Fruit fly (Drosophila melanogaster) whole organism, embryonic: ENCODE data around the gene Sar1.
A peak's percentile ranks its signal among the peaks of the same experiment; 100 is the strongest.

Experiments used
- BEAF-32 ChIP-seq: fragments of 200-800 bp; sonication (Bioruptor generic); optimal IDR thresholded peaks from 3 replicates; lab custom pipeline; 2017; ENCODE audit warnings: missing biosample characterization, missing genetic modification characterization, mild to moderate bottlenecking, moderate library complexity, missing genetic modification reagents
- CG10209 ChIP-seq: fragments of 200-800 bp; sonication (Bioruptor generic); optimal IDR thresholded peaks from 3 replicates; lab custom pipeline; 2017; ENCODE audit warnings: missing biosample characterization, mild to moderate bottlenecking, missing genetic modification characterization, missing genetic modification reagents
- CG10366 ChIP-seq: fragments of 200-800 bp; sonication (Bioruptor generic); IDR thresholded peaks from 2 replicates; pipeline ENCODE4 v1.3.6; 2022; ENCODE audit warnings: missing biosample characterization, missing genetic modification characterization
- CG11723 ChIP-seq: fragments of 200-800 bp; sonication (Bioruptor generic); optimal IDR thresholded peaks from 2 replicates; lab custom pipeline; 2017; ENCODE audit warnings: missing biosample characterization, mild to moderate bottlenecking, missing genetic modification characterization
- CG12391 ChIP-seq: fragments of 200-800 bp; sonication (Bioruptor generic); optimal IDR thresholded peaks from 3 replicates; lab custom pipeline; 2018; ENCODE audit warnings: missing biosample characterization, mild to moderate bottlenecking, missing genetic modification characterization, moderate library complexity
- CG1603 ChIP-seq: fragments of 200-800 bp; sonication (Bioruptor generic); optimal IDR thresholded peaks from 2 replicates; lab custom pipeline; 2019; ENCODE audit warnings: missing biosample characterization, mild to moderate bottlenecking, missing genetic modification characterization, moderate library complexity
- CG16863 ChIP-seq: fragments of 200-800 bp; sonication (Bioruptor generic); optimal IDR thresholded peaks from 3 replicates; lab custom pipeline; 2016; ENCODE audit warnings: missing biosample characterization, missing genetic modification characterization
- CG17385 ChIP-seq: fragments of 200-800 bp; sonication (Bioruptor generic); optimal IDR thresholded peaks from 3 replicates; lab custom pipeline; 2018; ENCODE audit warnings: missing biosample characterization, mild to moderate bottlenecking, missing genetic modification characterization
- CG18262 ChIP-seq: fragments of 200-800 bp; optimal IDR thresholded peaks from 3 replicates; lab custom pipeline; 2019; ENCODE audit warnings: missing biosample characterization, mild to moderate bottlenecking, missing genetic modification characterization, moderate library complexity
- CG1832 ChIP-seq: fragments of 200-800 bp; sonication (Bioruptor generic); optimal IDR thresholded peaks from 2 replicates; lab custom pipeline; 2017; ENCODE audit warnings: missing biosample characterization, mild to moderate bottlenecking, missing genetic modification characterization, inconsistent platforms
- CG2120 ChIP-seq: fragments of 200-800 bp; sonication (Bioruptor generic); optimal IDR thresholded peaks from 3 replicates; lab custom pipeline; 2016; ENCODE audit warnings: missing biosample characterization, missing genetic modification characterization
- CG3838 ChIP-seq: fragments of 200-800 bp; sonication (Bioruptor generic); optimal IDR thresholded peaks from 3 replicates; lab custom pipeline; 2016; ENCODE audit warnings: missing biosample characterization, missing genetic modification characterization
- CG4282 ChIP-seq: fragments of 200-800 bp; sonication (Bioruptor generic); optimal IDR thresholded peaks from 2 replicates; lab custom pipeline; 2016; ENCODE audit warnings: missing biosample characterization, missing genetic modification characterization
- CG4360 ChIP-seq: fragments of 200-800 bp; sonication (Bioruptor generic); IDR thresholded peaks from 2 replicates; pipeline ENCODE4 v1.3.6; 2022; ENCODE audit warnings: missing biosample characterization, missing genetic modification characterization
- CG4404 ChIP-seq: fragments of 200-800 bp; sonication (Bioruptor generic); IDR thresholded peaks from 2 replicates; pipeline ENCODE4 v1.3.6; 2022; ENCODE audit warnings: missing biosample characterization, missing genetic modification characterization
- CG4424 ChIP-seq: fragments of 200-800 bp; sonication (Bioruptor generic); optimal IDR thresholded peaks from 3 replicates; lab custom pipeline; 2016; ENCODE audit warnings: missing biosample characterization, missing genetic modification characterization
- CG4707 ChIP-seq: fragments of 200-800 bp; sonication (Bioruptor generic); optimal IDR thresholded peaks from 2 replicates; lab custom pipeline; 2018; ENCODE audit warnings: missing biosample characterization, mild to moderate bottlenecking, missing genetic modification characterization, moderate library complexity
- CG8089 ChIP-seq: fragments of 200-800 bp; sonication (Bioruptor generic); optimal IDR thresholded peaks from 3 replicates; lab custom pipeline; 2016; ENCODE audit warnings: missing biosample characterization, missing genetic modification characterization
- Camta ChIP-seq: fragments of 200-800 bp; sonication (Bioruptor generic); optimal IDR thresholded peaks from 2 replicates; lab custom pipeline; 2016; ENCODE audit warnings: missing biosample characterization, missing genetic modification characterization
- Chrac-16 ChIP-seq: fragments of 200-800 bp; sonication (Bioruptor generic); optimal IDR thresholded peaks from 3 replicates; lab custom pipeline; 2016; ENCODE audit warnings: missing biosample characterization, missing genetic modification characterization
- Dad ChIP-seq: fragments of 200-800 bp; sonication (Bioruptor generic); optimal IDR thresholded peaks from 3 replicates; lab custom pipeline; 2016; ENCODE audit warnings: missing biosample characterization, missing genetic modification characterization
- Dfd ChIP-seq, 2 experiments: fragments of >200 bp; optimal IDR thresholded peaks; 2 replicates each; lab custom pipeline; 2017; ENCODE audit warnings: missing biosample characterization in 2 of 2, missing genetic modification characterization in 2 of 2
- GATAe ChIP-seq: fragments of 200-800 bp; sonication (Bioruptor generic); conservative IDR thresholded peaks from 2 replicates; pipeline ENCODE4 v1.3.6; 2022; ENCODE audit warnings: missing biosample characterization, missing genetic modification characterization
- H15 ChIP-seq: fragments of 200-800 bp; sonication (Bioruptor generic); IDR thresholded peaks from 3 replicates; pipeline ENCODE4 v1.3.6; 2022; ENCODE audit warnings: missing biosample characterization, missing genetic modification characterization
- H2.0 ChIP-seq: fragments of 200-800 bp; sonication (Bioruptor generic); IDR thresholded peaks from 2 replicates; pipeline ENCODE4 v1.3.6; 2022; ENCODE audit warnings: missing biosample characterization, missing genetic modification characterization
- HmgZ ChIP-seq: fragments of 200-800 bp; sonication (Bioruptor generic); optimal IDR thresholded peaks from 2 replicates; lab custom pipeline; 2018; ENCODE audit warnings: missing biosample characterization, mild to moderate bottlenecking, missing genetic modification characterization
- Hr78 ChIP-seq, 2 experiments: fragments of 200-800 bp in 1 of 2; fragments of >200 bp in 1 of 2; sonication (Bioruptor generic) in 1 of 2; optimal IDR thresholded peaks; 2 replicates each; lab custom pipeline; 2017 to 2019; ENCODE audit warnings: missing biosample characterization in 2 of 2, missing genetic modification characterization in 2 of 2, mild to moderate bottlenecking in 1 of 2, moderate library complexity in 1 of 2
- Max ChIP-seq: fragments of 200-800 bp; sonication (Bioruptor generic); optimal IDR thresholded peaks from 2 replicates; lab custom pipeline; 2016; ENCODE audit warnings: missing biosample characterization, mild to moderate bottlenecking, missing genetic modification characterization
- Optix ChIP-seq: fragments of 200-800 bp; sonication (Bioruptor generic); IDR thresholded peaks from 3 replicates; pipeline ENCODE4 v1.3.6; 2022; ENCODE audit warnings: missing biosample characterization, missing genetic modification characterization
- Stat92E ChIP-seq, 3 experiments: fragments of >200 bp in 2 of 3; fragments of 200-800 bp in 1 of 3; sonication (Bioruptor generic) in 1 of 3; optimal IDR thresholded peaks; 2 replicates each; lab custom pipeline; 2017 to 2019; ENCODE audit warnings: missing biosample characterization in 3 of 3, missing genetic modification characterization in 3 of 3, mild to moderate bottlenecking in 1 of 3, moderate library complexity in 1 of 3
- Trl ChIP-seq, 3 experiments: fragments of >200 bp in 2 of 3; fragments of 200-800 bp in 1 of 3; sonication (Bioruptor generic) in 1 of 3; optimal IDR thresholded peaks; 2 replicates in 1 of 3; 3 replicates in 2 of 3; lab custom pipeline; 2016 to 2017; ENCODE audit warnings: missing biosample characterization in 1 of 3, missing genetic modification characterization in 1 of 3
- ac ChIP-seq: fragments of 200-800 bp; sonication (Bioruptor generic); optimal IDR thresholded peaks from 3 replicates; lab custom pipeline; 2017; ENCODE audit warnings: missing biosample characterization, mild to moderate bottlenecking, missing genetic modification characterization
- ase ChIP-seq: fragments of 200-800 bp; sonication (Bioruptor generic); IDR thresholded peaks from 3 replicates; pipeline ENCODE4 v1.3.6; 2022; ENCODE audit warnings: missing biosample characterization, missing genetic modification characterization
- ash1 ChIP-seq: fragments of 200-800 bp; sonication (Bioruptor generic); optimal IDR thresholded peaks from 2 replicates; lab custom pipeline; 2018; ENCODE audit warnings: missing biosample characterization, mild to moderate bottlenecking, missing genetic modification characterization
- danr ChIP-seq: fragments of 200-800 bp; sonication (Bioruptor generic); IDR thresholded peaks from 2 replicates; pipeline ENCODE4 v1.3.6; 2022; ENCODE audit warnings: missing biosample characterization, missing genetic modification characterization
- disco-r ChIP-seq: fragments of 200-800 bp; sonication (Bioruptor generic); optimal IDR thresholded peaks from 2 replicates; lab custom pipeline; 2016; ENCODE audit warnings: missing biosample characterization, missing genetic modification characterization
- dmrt11E ChIP-seq: fragments of 200-800 bp; sonication (Bioruptor generic); optimal IDR thresholded peaks from 3 replicates; lab custom pipeline; 2018; ENCODE audit warnings: missing biosample characterization, mild to moderate bottlenecking, missing genetic modification characterization, moderate library complexity
- gcm ChIP-seq: fragments of 200-800 bp; sonication (Bioruptor generic); optimal IDR thresholded peaks from 2 replicates; lab custom pipeline; 2019; ENCODE audit warnings: missing biosample characterization, mild to moderate bottlenecking, missing genetic modification characterization, moderate library complexity
- gt ChIP-seq: fragments of 200-800 bp; sonication (Bioruptor generic); IDR thresholded peaks from 2 replicates; pipeline ENCODE4 v1.3.6; 2022; ENCODE audit warnings: missing biosample characterization, missing genetic modification characterization
- jigr1 ChIP-seq: fragments of 200-800 bp; sonication (Bioruptor generic); IDR thresholded peaks from 3 replicates; pipeline ENCODE4 v1.3.6; 2022; ENCODE audit warnings: missing biosample characterization, missing genetic modification characterization
- p53 ChIP-seq: fragments of 200-800 bp; sonication (Bioruptor generic); optimal IDR thresholded peaks from 2 replicates; lab custom pipeline; 2016; ENCODE audit warnings: missing biosample characterization, missing genetic modification characterization
- pfk ChIP-seq: fragments of 200-800 bp; sonication (Bioruptor generic); optimal IDR thresholded peaks from 2 replicates; lab custom pipeline; 2018; ENCODE audit warnings: missing biosample characterization, mild to moderate bottlenecking, missing genetic modification characterization, moderate library complexity
- phol ChIP-seq: fragments of 200-800 bp; sonication (Bioruptor generic); optimal IDR thresholded peaks from 3 replicates; lab custom pipeline; 2018; ENCODE audit warnings: missing biosample characterization, mild to moderate bottlenecking, missing genetic modification characterization, moderate library complexity
- pros ChIP-seq: fragments of 200-800 bp; sonication (Bioruptor generic); optimal IDR thresholded peaks from 3 replicates; lab custom pipeline; 2019; ENCODE audit warnings: missing biosample characterization, mild to moderate bottlenecking, missing genetic modification characterization, moderate library complexity
- pum ChIP-seq: fragments of 200-800 bp; sonication (Bioruptor generic); optimal IDR thresholded peaks from 2 replicates; lab custom pipeline; 2016; ENCODE audit warnings: missing biosample characterization, missing genetic modification characterization
- repo ChIP-seq: fragments of 200-800 bp; sonication (Bioruptor generic); optimal IDR thresholded peaks from 2 replicates; lab custom pipeline; 2016; ENCODE audit warnings: missing biosample characterization, missing genetic modification characterization
- salm ChIP-seq: fragments of 200-800 bp; sonication (Bioruptor generic); optimal IDR thresholded peaks from 2 replicates; lab custom pipeline; 2018; ENCODE audit warnings: missing biosample characterization, mild to moderate bottlenecking, missing genetic modification characterization
- toy ChIP-seq: fragments of 200-800 bp; sonication (Bioruptor generic); IDR thresholded peaks from 2 replicates; pipeline ENCODE4 v1.3.6; 2022; ENCODE audit warnings: missing biosample characterization, missing genetic modification characterization
- usp ChIP-seq: fragments of >200 bp; optimal IDR thresholded peaks from 2 replicates; lab custom pipeline; 2017; ENCODE audit warnings: missing biosample characterization, missing genetic modification characterization
- zen ChIP-seq: fragments of 200-800 bp; sonication (Bioruptor generic); optimal IDR thresholded peaks from 3 replicates; lab custom pipeline; 2018; ENCODE audit warnings: missing biosample characterization, mild to moderate bottlenecking, missing genetic modification characterization, moderate library complexity

The Sar1 gene

dm6 chr3R:22368777-22369214 lies 12.3 kb downstream of the Sar1 start (continued):
- TF ChIP-seq CG18262 (tag; lab: Kevin White, UChicago) (peak; percentile 57), usp (no peak), CG4707 (no peak), CG4282 (GFP tag; lab: Kevin White, UChicago) (no peak), Chrac-16 (GFP tag; lab: Kevin White, UChicago) (peak; percentile 14), Optix (GFP tag; lab: Robert Waterston, UW) (peak; percentile 63; the same call in 1 of the 3 replicates), jigr1 (peak; percentile 60; the same call in 1 of the 3 replicates), gcm (no peak), dmrt11E (peak; percentile 13), CG11723 (no peak), gt (GFP tag; lab: Robert Waterston, UW) (0 out of 2 replicates have a peak, but pooled peaks have one; percentile 39), CG16863 (no peak), H2.0 (GFP tag; lab: Robert Waterston, UW) (peak; percentile 83), toy (GFP tag; lab: Robert Waterston, UW) (0 out of 2 replicates have a peak, but pooled peaks have one; percentile 51), CG4404 (GFP tag; lab: Robert Waterston, UW) (no peak; the same call in none of the 2 replicates), zen (tag; lab: Kevin White, UChicago) (no peak), Dad (no peak), CG3838 (GFP tag; lab: Kevin White, UChicago) (no peak), CG2120 (GFP tag; lab: Kevin White, UChicago) (peak; percentile 79), Stat92E (GFP tag; optimal IDR thresholded peaks at IDR 0.05; lab: Kevin White, UChicago) (no peak), GATAe (GFP tag; lab: Robert Waterston, UW) (peak; percentile 13; the same call in 1 of the 2 replicates), ase (GFP tag; lab: Robert Waterston, UW) (0 out of 3 replicates have a peak, but pooled peaks have one; percentile 40), CG1832 (GFP tag; lab: Kevin White, UChicago) (no peak), disco-r (no peak), p53 (GFP tag; lab: Kevin White, UChicago) (no peak), danr (GFP tag; lab: Robert Waterston, UW) (no peak), ash1 (GFP tag; lab: Kevin White, UChicago) (no peak), Trl (optimal IDR thresholded peaks at IDR 0.05; lab: Kevin White, UChicago) (peak; percentile 68 to 80), Trl (GFP tag; optimal IDR thresholded peaks at IDR 0.05; lab: Kevin White, UChicago) (peak; percentile 35), phol (peak; percentile 46), CG4360 (GFP tag; lab: Robert Waterston, UW) (no peak; the same call in 1 of the 2 replicates), BEAF-32 (GFP tag; lab: Kevin White, UChicago) (no peak), CG17385 (GFP tag; lab: Kevin White, UChicago) (peak; percentile 58), Max (GFP tag; lab: Kevin White, UChicago) (no peak), Dfd (GFP tag; optimal IDR thresholded peaks at IDR 0.05; lab: Kevin White, UChicago) (no peak), pum (GFP tag; lab: Kevin White, UChicago) (no peak), CG4424 (GFP tag; lab: Kevin White, UChicago) (peak; percentile 59), ac (GFP tag; lab: Kevin White, UChicago) (no peak), CG10366 (GFP tag; lab: Robert Waterston, UW) (peak; percentile 76), salm (tag; lab: Kevin White, UChicago) (no peak), H15 (GFP tag; lab: Robert Waterston, UW) (peak; percentile 29; the same call in 1 of the 3 replicates), HmgZ (tag; lab: Kevin White, UChicago) (peak; percentile 37), Hr78 (GFP tag; optimal IDR thresholded peaks at IDR 0.05; lab: Kevin White, UChicago) (no peak), CG12391 (peak; percentile 62), Camta (peak; percentile 61), pfk (GFP tag; lab: Kevin White, UChicago) (no peak), repo (GFP tag; lab: Kevin White, UChicago) (no peak), CG10209 (peak; percentile 64), pros (no peak), CG8089 (GFP tag; lab: Kevin White, UChicago) (no peak), CG1603 (tag; lab: Kevin White, UChicago) (peak; percentile 34)
